Worm (Caenorhabditis elegans) whole organism, midembryonic: Measurements from ENCODE around the gene rom-1.

Source experiments
- cog-1 ChIP-seq: sonication (generic microtip); optimal IDR thresholded peaks from 2 replicates; lab custom pipeline; 2016; ENCODE audit warnings: missing genetic modification characterization, missing compliant biosample characterization
- flt-1 ChIP-seq: fragments of 200-800 bp; sonication (Bioruptor generic); IDR thresholded peaks from 2 replicates; pipeline ENCODE4 v1.3.6; 2022; ENCODE audit warnings: missing genetic modification characterization, missing compliant biosample characterization
- klf-2 ChIP-seq: fragments of 200-800 bp; sonication (Bioruptor generic); conservative IDR thresholded peaks from 2 replicates; pipeline ENCODE4 v1.3.6; 2022; ENCODE audit warnings: missing genetic modification reagents, missing genetic modification characterization, missing compliant biosample characterization
- med-1 ChIP-seq: sonication (generic microtip); optimal IDR thresholded peaks from 2 replicates; lab custom pipeline; 2017; ENCODE audit warnings: missing genetic modification characterization, mild to moderate bottlenecking, missing compliant biosample characterization, antibody characterized with exemption, missing genetic modification reagents; ENCODE audit not compliant: insufficient read depth
- tab-1 ChIP-seq: fragments of 200-800 bp; sonication (Bioruptor generic); IDR thresholded peaks from 2 replicates; pipeline ENCODE4 v1.3.6; 2022; ENCODE audit warnings: missing genetic modification characterization, missing compliant biosample characterization
- ztf-29 ChIP-seq: fragments of 200-800 bp; sonication (Bioruptor generic); IDR thresholded peaks from 2 replicates; pipeline ENCODE4 v1.3.6; 2022; ENCODE audit warnings: missing genetic modification reagents, missing genetic modification characterization, missing compliant biosample characterization

- TF ChIP-seq flt-1 (GFP tag; lab: Robert Waterston, UW), result no peak
- no peak for TF ChIP-seq med-1
- TF ChIP-seq cog-1 (tag; lab: Kevin White, UChicago), result no peak
- no peak for TF ChIP-seq klf-2 (GFP tag; lab: Robert Waterston, UW)
- TF ChIP-seq tab-1, result no peak
- TF ChIP-seq ztf-29 (GFP tag; lab: Robert Waterston, UW), result no peak
These were observed 2.9 kb downstream of the rom-1 start, which contains the start of gene F26F4.12 for ce11 chrIII:4909938-4910337.
